Worm (Caenorhabditis elegans) whole organism, young adult: ENCODE results near the gene W07G4.7.
A peak's percentile ranks its signal among the peaks of the same experiment; 100 is the strongest.

Source experiments
- B0019.2 ChIP-seq: fragments of 200-800 bp; sonication (Bioruptor generic); conservative IDR thresholded peaks from 2 replicates; pipeline ENCODE4 v1.3.6; 2022; ENCODE audit warnings: missing genetic modification reagents, missing genetic modification characterization, missing compliant biosample characterization
- D2030.7 ChIP-seq: fragments of 200-800 bp; sonication (Bioruptor generic); IDR thresholded peaks from 2 replicates; pipeline ENCODE4 v1.3.6; 2022; ENCODE audit warnings: missing genetic modification reagents, missing genetic modification characterization, missing compliant biosample characterization
- F33H1.4 ChIP-seq: fragments of 200-800 bp; sonication (Bioruptor generic); IDR thresholded peaks from 2 replicates; pipeline ENCODE4 v1.3.6; 2022; ENCODE audit warnings: missing genetic modification reagents, missing genetic modification characterization, missing compliant biosample characterization
- F57C9.4 ChIP-seq: sonication (generic microtip); optimal IDR thresholded peaks from 2 replicates; lab custom pipeline; 2017; ENCODE audit warnings: mild to moderate bottlenecking, missing genetic modification characterization, missing compliant biosample characterization
- K12H6.12 ChIP-seq: fragments of 200-800 bp; sonication (Bioruptor generic); optimal IDR thresholded peaks from 2 replicates; lab custom pipeline; 2018; ENCODE audit warnings: mild to moderate bottlenecking, missing genetic modification characterization, missing compliant biosample characterization
- T07F8.4 ChIP-seq: sonication (generic microtip); optimal IDR thresholded peaks from 2 replicates; lab custom pipeline; 2016; ENCODE audit warnings: mild to moderate bottlenecking, missing genetic modification characterization, moderate library complexity, missing compliant biosample characterization
- Y53G8AR.9 ChIP-seq: fragments of 200-800 bp; sonication (Bioruptor generic); conservative IDR thresholded peaks from 2 replicates; pipeline ENCODE4 v1.3.6; 2022; ENCODE audit warnings: missing genetic modification reagents, missing genetic modification characterization, missing compliant biosample characterization
- atf-7 ChIP-seq: sonication (generic microtip); optimal IDR thresholded peaks from 2 replicates; lab custom pipeline; 2017; ENCODE audit warnings: mild to moderate bottlenecking, missing genetic modification characterization, missing compliant biosample characterization
- bed-2 ChIP-seq: fragments of 200-800 bp; sonication (Bioruptor generic); IDR thresholded peaks from 2 replicates; pipeline ENCODE4 v1.3.6; 2022; ENCODE audit warnings: missing genetic modification reagents, missing genetic modification characterization, missing compliant biosample characterization
- cebp-1 ChIP-seq, 2 experiments: fragments of 200-800 bp in 1 of 2; sonication (Bioruptor generic) in 1 of 2; sonication (generic microtip) in 1 of 2; IDR thresholded peaks in 1 of 2; optimal IDR thresholded peaks in 1 of 2; 2 replicates each; pipeline versions ENCODE4 v1.3.6 to Lab custom; 2017 to 2022; ENCODE audit warnings: missing compliant biosample characterization in 2 of 2, missing genetic modification characterization in 2 of 2, mild to moderate bottlenecking in 1 of 2, missing genetic modification reagents in 1 of 2, moderate library complexity in 1 of 2
- ceh-100 ChIP-seq: fragments of 200-800 bp; sonication (Bioruptor generic); IDR thresholded peaks from 2 replicates; pipeline ENCODE4 v1.3.6; 2022; ENCODE audit warnings: missing genetic modification reagents, missing genetic modification characterization, missing compliant biosample characterization
- efl-1 ChIP-seq: fragments of 150-350 bp; optimal IDR thresholded peaks from 2 replicates; lab custom pipeline; 2014; ENCODE audit warnings: missing biosample characterization, missing genetic modification reagents, missing genetic modification characterization
- fkh-3 ChIP-seq: sonication (generic microtip); optimal IDR thresholded peaks from 2 replicates; lab custom pipeline; 2016; ENCODE audit warnings: mild to moderate bottlenecking, missing genetic modification characterization, missing compliant biosample characterization
- hlh-12 ChIP-seq: sonication (generic microtip); optimal IDR thresholded peaks from 2 replicates; lab custom pipeline; 2016; ENCODE audit warnings: missing genetic modification characterization, missing compliant biosample characterization
- hlh-26 ChIP-seq: fragments of 200-800 bp; sonication (Bioruptor generic); conservative IDR thresholded peaks from 2 replicates; pipeline ENCODE4 v1.3.6; 2022; ENCODE audit warnings: missing genetic modification reagents, missing genetic modification characterization, missing compliant biosample characterization
- hmg-1.2 ChIP-seq: fragments of 200-800 bp; sonication (Bioruptor generic); IDR thresholded peaks from 2 replicates; pipeline ENCODE4 v1.3.6; 2022; ENCODE audit warnings: missing genetic modification reagents, missing genetic modification characterization, missing compliant biosample characterization
- hmg-20 ChIP-seq: fragments of 200-800 bp; sonication (Bioruptor generic); IDR thresholded peaks from 2 replicates; pipeline ENCODE4 v1.3.6; 2022; ENCODE audit warnings: missing genetic modification reagents, missing genetic modification characterization, missing compliant biosample characterization
- let-607 ChIP-seq, 2 experiments: fragments of 200-800 bp in 1 of 2; sonication (Bioruptor generic) in 1 of 2; sonication (generic microtip) in 1 of 2; optimal IDR thresholded peaks; 2 replicates each; lab custom pipeline; 2016 to 2018; ENCODE audit warnings: mild to moderate bottlenecking in 2 of 2, missing compliant biosample characterization in 2 of 2, missing genetic modification characterization in 2 of 2, moderate library complexity in 2 of 2, missing genotype in 1 of 2
- lin-40 ChIP-seq: sonication (generic microtip); optimal IDR thresholded peaks from 2 replicates; lab custom pipeline; 2016; ENCODE audit warnings: missing genetic modification characterization, mild to moderate bottlenecking, missing compliant biosample characterization, missing genotype, missing genetic modification reagents
- lsl-1 ChIP-seq: fragments of 200-800 bp; sonication (Bioruptor generic); optimal IDR thresholded peaks from 2 replicates; lab custom pipeline; 2018; ENCODE audit warnings: mild to moderate bottlenecking, missing genetic modification characterization, moderate library complexity, missing compliant biosample characterization
- madf-6 ChIP-seq: fragments of 200-800 bp; sonication (Bioruptor generic); IDR thresholded peaks from 2 replicates; pipeline ENCODE4 v1.3.6; 2022; ENCODE audit warnings: missing genetic modification reagents, missing genetic modification characterization, missing compliant biosample characterization
- madf-8 ChIP-seq: fragments of 200-800 bp; sonication (Bioruptor generic); conservative IDR thresholded peaks from 2 replicates; pipeline ENCODE4 v1.3.6; 2022; ENCODE audit warnings: missing genetic modification reagents, missing genetic modification characterization, missing compliant biosample characterization
- mxl-1 ChIP-seq: sonication (generic microtip); optimal IDR thresholded peaks from 2 replicates; lab custom pipeline; 2016; ENCODE audit warnings: missing genetic modification characterization, missing compliant biosample characterization
- nfyb-1 ChIP-seq: fragments of 200-800 bp; sonication (Bioruptor generic); IDR thresholded peaks from 2 replicates; pipeline ENCODE4 v1.3.6; 2022; ENCODE audit warnings: missing genetic modification reagents, missing genetic modification characterization, missing compliant biosample characterization
- nhr-80 ChIP-seq: sonication (generic microtip); optimal IDR thresholded peaks from 2 replicates; lab custom pipeline; 2016; ENCODE audit warnings: missing genetic modification characterization, missing compliant biosample characterization
- rcor-1 ChIP-seq: fragments of 200-800 bp; sonication (Bioruptor generic); IDR thresholded peaks from 2 replicates; pipeline ENCODE4 v1.3.6; 2022; ENCODE audit warnings: missing genetic modification reagents, missing genetic modification characterization, missing compliant biosample characterization
- rec-8 ChIP-seq, 2 experiments: sonication (generic microtip); optimal IDR thresholded peaks; 2 replicates each; lab custom pipeline; 2016; ENCODE audit warnings: mild to moderate bottlenecking in 2 of 2, missing genetic modification characterization in 2 of 2, missing genetic modification reagents in 2 of 2, missing genotype in 2 of 2, missing biosample characterization in 1 of 2, missing compliant biosample characterization in 1 of 2, moderate library complexity in 1 of 2
- sdz-38 ChIP-seq: sonication (generic microtip); optimal IDR thresholded peaks from 2 replicates; lab custom pipeline; 2016; ENCODE audit warnings: missing genotype, missing genetic modification characterization, missing compliant biosample characterization
- sea-2 ChIP-seq: fragments of 200-800 bp; sonication (Bioruptor generic); IDR thresholded peaks from 2 replicates; pipeline ENCODE4 v1.3.6; 2022; ENCODE audit warnings: missing genetic modification characterization, missing compliant biosample characterization
- snpc-3.4 ChIP-seq: sonication (generic microtip); optimal IDR thresholded peaks from 2 replicates; lab custom pipeline; 2017; ENCODE audit warnings: missing genetic modification characterization, mild to moderate bottlenecking, missing compliant biosample characterization, antibody characterized with exemption, moderate library complexity, missing genotype, missing genetic modification reagents
- somi-1 ChIP-seq: fragments of 200-800 bp; sonication (Bioruptor generic); optimal IDR thresholded peaks from 2 replicates; lab custom pipeline; 2018; ENCODE audit warnings: mild to moderate bottlenecking, missing genetic modification characterization, missing compliant biosample characterization
- tbp1 ChIP-seq: fragments of 200-800 bp; sonication (Bioruptor generic); optimal IDR thresholded peaks from 2 replicates; lab custom pipeline; 2018; ENCODE audit warnings: mild to moderate bottlenecking, missing genetic modification characterization, missing compliant biosample characterization
- unc-130 ChIP-seq: sonication (generic microtip); optimal IDR thresholded peaks from 2 replicates; lab custom pipeline; 2016; ENCODE audit warnings: missing genetic modification reagents, missing genetic modification characterization, missing compliant biosample characterization
- unc-62 ChIP-seq: fragments of 150-350 bp; optimal IDR thresholded peaks from 2 replicates; lab custom pipeline; 2014; ENCODE audit warnings: missing biosample characterization, missing genetic modification reagents, missing genetic modification characterization
- xnd-1 ChIP-seq: sonication (generic microtip); optimal IDR thresholded peaks from 2 replicates; lab custom pipeline; 2016; ENCODE audit warnings: missing genotype, missing genetic modification reagents, missing genetic modification characterization, missing compliant biosample characterization

The W07G4.7 gene

ce11 chrV:13011904-13012303 lies 22.6 kb downstream of the W07G4.7 start:
- TF ChIP-seq atf-7 (tag; lab: Kevin White, UChicago) (peak; percentile 87), B0019.2 (no peak), cebp-1 (GFP tag; IDR thresholded peaks at IDR 0.05; lab: Robert Waterston, UW) (no peak), cebp-1 (tag; optimal IDR thresholded peaks at IDR 0.05; lab: Kevin White, UChicago) (peak; percentile 23), rcor-1 (GFP tag; lab: Robert Waterston, UW) (no peak), T07F8.4 (tag; lab: Kevin White, UChicago) (no peak), unc-62 (GFP tag; lab: Kevin White, UChicago) (peak; percentile 22), unc-130 (GFP tag; lab: Kevin White, UChicago) (no peak), nhr-80 (tag; lab: Kevin White, UChicago) (peak; percentile 69), let-607 (tag; optimal IDR thresholded peaks at IDR 0.05; lab: Kevin White, UChicago) (peak; percentile 58 to 92), lsl-1 (GFP tag; lab: Kevin White, UChicago) (no peak), F57C9.4 (no peak), tbp1 (GFP tag; lab: Kevin White, UChicago) (peak; percentile 1), somi-1 (GFP tag; lab: Kevin White, UChicago) (no peak), ceh-100 (GFP tag; lab: Robert Waterston, UW) (no peak), mxl-1 (tag; lab: Kevin White, UChicago) (no peak), Y53G8AR.9 (GFP tag; lab: Robert Waterston, UW) (no peak)

DNA sequence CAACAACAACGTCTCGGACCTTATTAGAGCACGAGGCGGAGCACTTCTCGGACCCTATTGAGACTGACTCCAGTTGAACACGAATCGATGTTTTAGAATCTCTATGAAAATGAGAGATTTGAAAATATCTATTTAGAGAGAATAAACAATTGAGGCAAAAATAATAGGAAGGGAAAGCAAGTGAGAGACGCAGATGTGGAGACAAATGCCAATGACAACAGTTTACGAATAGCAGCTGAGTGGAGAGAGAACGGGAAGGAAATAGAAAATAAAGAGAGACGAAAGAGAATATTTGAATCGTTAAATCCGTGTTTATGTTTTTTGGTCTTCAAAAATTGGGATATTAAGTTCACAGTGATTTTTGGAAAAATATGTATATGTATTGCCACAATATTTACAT lies 24.7 kb downstream of the W07G4.7 start:
- no peak for TF ChIP-seq rec-8 (tag; optimal IDR thresholded peaks at IDR 0.05; lab: Kevin White, UChicago)
- peak; percentile 54; the same call in 1 of the 2 replicates for TF ChIP-seq hmg-1.2 (GFP tag; lab: Robert Waterston, UW)
- no peak for TF ChIP-seq hlh-12 (tag; lab: Kevin White, UChicago)
- no peak for TF ChIP-seq sdz-38 (tag; lab: Kevin White, UChicago)
- no peak for TF ChIP-seq T07F8.4 (tag; lab: Kevin White, UChicago)
- no peak for TF ChIP-seq lin-40 (tag; lab: Kevin White, UChicago)
- TF ChIP-seq nhr-80 (tag; lab: Kevin White, UChicago), result peak; percentile 13
- no peak for TF ChIP-seq fkh-3 (tag; lab: Kevin White, UChicago)
- no peak for TF ChIP-seq tbp1 (GFP tag; lab: Kevin White, UChicago)
- TF ChIP-seq snpc-3.4 (tag; lab: Kevin White, UChicago), result no peak
- TF ChIP-seq, all 124 proteins: peak for 2

DNA sequence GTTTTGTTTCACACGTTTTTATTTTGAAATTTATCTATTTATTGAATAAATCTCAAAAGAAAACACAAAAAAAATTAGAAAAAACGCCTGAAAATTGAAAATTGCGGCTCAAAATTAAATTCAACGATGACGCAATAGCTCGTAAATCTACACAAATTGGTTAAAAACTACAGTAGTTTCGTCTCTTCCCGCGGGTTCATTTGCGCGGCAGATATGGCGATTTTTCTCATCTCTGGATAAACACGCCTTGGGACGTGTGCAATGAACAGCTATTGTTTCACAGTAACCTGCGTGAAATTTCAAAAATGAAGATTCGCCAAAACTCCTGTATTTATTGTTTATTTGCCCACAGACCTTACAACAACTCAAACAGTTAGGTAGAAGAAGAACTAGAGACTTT lies 25.2 kb downstream of the W07G4.7 start:
- TF ChIP-seq bed-2 (GFP tag; lab: Robert Waterston, UW), result no peak
- peak; percentile 73 for TF ChIP-seq lsl-1 (GFP tag; lab: Kevin White, UChicago)
- no peak for TF ChIP-seq hlh-26 (GFP tag; lab: Robert Waterston, UW)
- TF ChIP-seq efl-1, result peak; percentile 24
- peak; percentile 82 for TF ChIP-seq madf-6 (GFP tag; lab: Robert Waterston, UW)
- peak; percentile 59 for TF ChIP-seq xnd-1 (tag; lab: Kevin White, UChicago)
- peak; percentile 47; the same call in 1 of the 2 replicates for TF ChIP-seq F33H1.4 (GFP tag; lab: Robert Waterston, UW)
- TF ChIP-seq D2030.7 (GFP tag; lab: Robert Waterston, UW), result 0 out of 2 replicates have a peak, but pooled peaks have one; percentile 26
- peak; percentile 56 for TF ChIP-seq madf-8
- TF ChIP-seq nfyb-1 (GFP tag; lab: Robert Waterston, UW), result no peak
- TF ChIP-seq, all 124 proteins: peak for 7

- TF ChIP-seq efl-1 (no peak), K12H6.12 (tag; lab: Kevin White, UChicago) (no peak), hmg-20 (GFP tag; lab: Robert Waterston, UW) (no peak), ceh-100 (GFP tag; lab: Robert Waterston, UW) (no peak), sea-2 (GFP tag; lab: Robert Waterston, UW) (no peak)
Observed at ce11 chrV:13008825-13009224, 25.7 kb downstream of the W07G4.7 start, which contains the start of gene F15B9.10. TSS of gene F15B9.10 (minus strand) at chrV:13008925.
